Fruit fly (Drosophila melanogaster): Measurements from ENCODE around the gene sunn.

DNA sequence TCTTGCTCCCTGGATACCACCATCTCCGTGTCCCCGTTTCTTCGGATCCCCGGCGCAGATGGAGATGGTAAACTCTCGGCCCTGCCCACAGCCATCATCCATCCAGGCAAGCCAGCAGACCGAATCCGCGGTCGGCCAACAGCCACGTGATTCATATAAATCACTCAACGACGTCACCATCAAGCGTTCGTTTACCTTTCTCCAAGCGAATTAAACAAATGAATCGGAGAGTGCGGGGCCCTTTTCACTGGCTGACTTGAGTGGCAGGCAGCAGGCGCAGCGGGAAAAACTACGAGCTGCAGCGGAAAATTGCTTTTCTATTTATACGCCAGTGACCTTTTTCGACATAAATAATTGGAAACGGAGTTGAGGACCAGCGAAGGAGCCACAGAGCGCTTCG lies 24.6 kb upstream of the sunn start:
- TF ChIP-seq CG32121 (GFP tag; IDR thresholded peaks at IDR 0.05) = no peak
- no peak for TF ChIP-seq CG14655 (GFP tag; optimal IDR thresholded peaks at IDR 0.05)
- no peak for TF ChIP-seq Snoo (tag; optimal IDR thresholded peaks at IDR 0.05)
- no peak for TF ChIP-seq CG8301 (tag; optimal IDR thresholded peaks at IDR 0.05)
- TF ChIP-seq CG17806 (tag; optimal IDR thresholded peaks at IDR 0.05) = no peak
- TF ChIP-seq fd96Ca (GFP tag; IDR thresholded peaks at IDR 0.05) = no peak; the same call in 2 of the 3 replicates
- TF ChIP-seq Pif1B (GFP tag; optimal IDR thresholded peaks at IDR 0.05) = no peak
- TF ChIP-seq gl (tag; optimal IDR thresholded peaks at IDR 0.05) = no peak
- no peak for TF ChIP-seq CG4496 (GFP tag; IDR thresholded peaks at IDR 0.05)

Data from whole organism, pupa.